Fruit fly (Drosophila melanogaster) whole organism, prepupa: Measurements from ENCODE around the gene CG34432.

ENCODE experiments used
- CG11902 ChIP-seq: fragments of 200-800 bp; sonication (Bioruptor generic); optimal IDR thresholded peaks from 3 replicates; lab custom pipeline; 2016; ENCODE audit warnings: missing biosample characterization, missing genetic modification characterization
- OdsH ChIP-seq: fragments of 200-800 bp; sonication (Bioruptor generic); optimal IDR thresholded peaks from 3 replicates; lab custom pipeline; 2016; ENCODE audit warnings: missing biosample characterization, missing genetic modification characterization
- acj6 ChIP-seq: fragments of 200-800 bp; sonication (Bioruptor generic); optimal IDR thresholded peaks from 3 replicates; lab custom pipeline; 2016; ENCODE audit warnings: missing biosample characterization, missing genetic modification characterization
- cyc ChIP-seq: fragments of 200-800 bp; sonication (Bioruptor generic); optimal IDR thresholded peaks from 3 replicates; lab custom pipeline; 2016; ENCODE audit warnings: missing biosample characterization, missing genetic modification characterization
- eg ChIP-seq: fragments of 200-800 bp; sonication (Bioruptor generic); IDR thresholded peaks from 3 replicates; pipeline ENCODE4 v1.3.6; 2022; ENCODE audit warnings: missing biosample characterization, missing genetic modification characterization
- svp ChIP-seq: fragments of 200-800 bp; sonication (Bioruptor generic); peaks from one replicate; lab custom pipeline; 2016; ENCODE audit warnings: missing biosample characterization, missing genetic modification characterization

DNA sequence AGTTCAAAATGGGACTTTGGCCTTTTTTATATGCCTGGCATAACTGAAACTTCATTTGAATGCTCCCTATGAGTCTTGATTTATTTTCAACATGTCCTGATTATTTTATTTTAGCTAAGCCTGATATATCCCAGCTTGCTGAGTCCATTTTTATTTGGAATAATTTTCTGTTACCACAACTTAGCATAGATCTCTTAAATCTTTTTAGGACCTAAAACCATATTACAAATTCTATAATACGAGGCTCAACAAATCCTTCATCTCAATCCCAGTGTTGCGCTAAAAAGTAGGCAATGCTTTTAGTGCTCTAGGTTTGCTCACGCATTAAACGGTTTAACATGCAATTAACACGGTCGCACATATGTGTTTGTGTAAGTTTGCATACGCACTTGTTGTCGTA is 27.1 kb upstream of the CG34432 start, which contains the start of gene CG44954:
- TF ChIP-seq eg (GFP tag; lab: Robert Waterston, UW) (no peak), cyc (GFP tag; lab: Kevin White, UChicago) (no peak), CG11902 (no peak), svp (GFP tag; lab: Kevin White, UChicago) (no peak), acj6 (GFP tag; lab: Kevin White, UChicago) (no peak), OdsH (GFP tag; lab: Kevin White, UChicago) (no peak)
